Fruit fly (Drosophila melanogaster): ENCODE measurements around the gene CG7079.

The CG7079 gene

dm6 chr3R:21045742-21046141, 2.9 kb downstream of the CG7079 start, which contains the start of gene CG31189:
Gene CG31189, minus strand, starts transcription at chr3R:21045842.
- TF ChIP-seq Dfd (GFP tag; optimal IDR thresholded peaks at IDR 0.05) (no peak), dl (GFP tag; optimal IDR thresholded peaks at IDR 0.05; ENCODE audit: insufficient read depth in 1 of 2, partially characterized antibody in 2 of 2) (no peak), dsf (GFP tag; optimal IDR thresholded peaks at IDR 0.05; ENCODE audit: borderline replicate concordance) (no peak), Jra (GFP tag; optimal IDR thresholded peaks at IDR 0.05) (no peak), pan (optimal IDR thresholded peaks at IDR 0.05) (no peak)

- TF ChIP-seq GATAd (GFP tag; optimal IDR thresholded peaks at IDR 0.05) (no peak), brk (GFP tag; optimal IDR thresholded peaks at IDR 0.05) (no peak), jim (GFP tag; optimal IDR thresholded peaks at IDR 0.05) (no peak), fru (GFP tag; optimal IDR thresholded peaks at IDR 0.05) (no peak), Dfd (GFP tag; optimal IDR thresholded peaks at IDR 0.05) (no peak), CG32264 (GFP tag; optimal IDR thresholded peaks at IDR 0.05) (no peak), sv (GFP tag; optimal IDR thresholded peaks at IDR 0.05) (no peak), Jra (GFP tag; optimal IDR thresholded peaks at IDR 0.05) (no peak), OdsH (GFP tag; optimal IDR thresholded peaks at IDR 0.05) (no peak), Hr83 (GFP tag; optimal IDR thresholded peaks at IDR 0.05; ENCODE audit: poor library complexity, severe bottlenecking) (no peak), Abd-B (GFP tag; optimal IDR thresholded peaks at IDR 0.05) (no peak), usp (GFP tag; optimal IDR thresholded peaks at IDR 0.05) (no peak), CrebA (GFP tag; optimal IDR thresholded peaks at IDR 0.05; ENCODE audit: borderline replicate concordance) (no peak), Mio (GFP tag; optimal IDR thresholded peaks at IDR 0.05) (no peak)
Measured at dm6 chr3R:21043549-21044118, 5.0 kb downstream of the CG7079 start, which contains the start of gene CG12278. Gene CG12278, plus strand, starts transcription at chr3R:21044068.

dm6 chr3R:21042399-21042798, 6.2 kb downstream of the CG7079 start, which contains the start of gene Dhc93AB:
Gene Dhc93AB, minus strand, starts transcription at chr3R:21042499.
- TF ChIP-seq GATAd (GFP tag; optimal IDR thresholded peaks at IDR 0.05) (no peak), Myc (optimal IDR thresholded peaks at IDR 0.05) (no peak), psq (GFP tag; optimal IDR thresholded peaks at IDR 0.05) (no peak), dsf (GFP tag; optimal IDR thresholded peaks at IDR 0.05; ENCODE audit: borderline replicate concordance) (no peak), CrebA (GFP tag; optimal IDR thresholded peaks at IDR 0.05; ENCODE audit: borderline replicate concordance) (no peak), usp (GFP tag; optimal IDR thresholded peaks at IDR 0.05) (no peak), Sp1 (GFP tag; optimal IDR thresholded peaks at IDR 0.05) (no peak), Hnf4 (GFP tag; optimal IDR thresholded peaks at IDR 0.05) (no peak), CG9705 (GFP tag; optimal IDR thresholded peaks at IDR 0.05) (no peak), dl (GFP tag; optimal IDR thresholded peaks at IDR 0.05; ENCODE audit: insufficient read depth in 1 of 2, partially characterized antibody in 2 of 2) (no peak), Dfd (GFP tag; optimal IDR thresholded peaks at IDR 0.05) (no peak), h (GFP tag; optimal IDR thresholded peaks at IDR 0.05) (no peak), ey (GFP tag; optimal IDR thresholded peaks at IDR 0.05) (no peak), Vsx2 (GFP tag; optimal IDR thresholded peaks at IDR 0.05; ENCODE audit: partially characterized antibody) (no peak), fru (GFP tag; optimal IDR thresholded peaks at IDR 0.05) (no peak), N (GFP tag; optimal IDR thresholded peaks at IDR 0.05) (no peak), sv (GFP tag; optimal IDR thresholded peaks at IDR 0.05) (no peak), rgr (GFP tag; optimal IDR thresholded peaks at IDR 0.05) (no peak), Mio (GFP tag; optimal IDR thresholded peaks at IDR 0.05) (no peak)

- TF ChIP-seq Jra (GFP tag; optimal IDR thresholded peaks at IDR 0.05): no peak
- TF ChIP-seq CrebA (GFP tag; optimal IDR thresholded peaks at IDR 0.05; ENCODE audit: borderline replicate concordance): no peak
- no peak for TF ChIP-seq foxo (GFP tag; optimal IDR thresholded peaks at IDR 0.05)
- no peak for TF ChIP-seq h (GFP tag; optimal IDR thresholded peaks at IDR 0.05)
- no peak for TF ChIP-seq HLH106 (tag; optimal IDR thresholded peaks at IDR 0.05)
- no peak for TF ChIP-seq psq (GFP tag; optimal IDR thresholded peaks at IDR 0.05)
- no peak for TF ChIP-seq rgr (GFP tag; optimal IDR thresholded peaks at IDR 0.05)
- TF ChIP-seq lola (GFP tag; optimal IDR thresholded peaks at IDR 0.05): no peak
- no peak for TF ChIP-seq Myc (optimal IDR thresholded peaks at IDR 0.05)
- no peak for TF ChIP-seq Vsx2 (GFP tag; optimal IDR thresholded peaks at IDR 0.05; ENCODE audit: partially characterized antibody)
- no peak for TF ChIP-seq GATAd (GFP tag; optimal IDR thresholded peaks at IDR 0.05)
- no peak for TF ChIP-seq CG32264 (GFP tag; optimal IDR thresholded peaks at IDR 0.05)
- no peak for TF ChIP-seq OdsH (GFP tag; optimal IDR thresholded peaks at IDR 0.05)
- TF ChIP-seq tai (GFP tag; optimal IDR thresholded peaks at IDR 0.05): no peak
- no peak for TF ChIP-seq Mio (GFP tag; optimal IDR thresholded peaks at IDR 0.05)
- no peak for TF ChIP-seq br (GFP tag; optimal IDR thresholded peaks at IDR 0.05)
- TF ChIP-seq Sp1 (GFP tag; optimal IDR thresholded peaks at IDR 0.05): no peak
- TF ChIP-seq brk (GFP tag; optimal IDR thresholded peaks at IDR 0.05): no peak
- TF ChIP-seq sv (GFP tag; optimal IDR thresholded peaks at IDR 0.05): no peak
- TF ChIP-seq dl (GFP tag; optimal IDR thresholded peaks at IDR 0.05; ENCODE audit: insufficient read depth in 1 of 2, partially characterized antibody in 2 of 2): no peak
Measured at dm6 chr3R:21025508-21025907, 23.1 kb downstream of the CG7079 start.
